Worm (Caenorhabditis elegans) whole organism, L1 larva: ENCODE data around the gene pdl-1.
A peak's percentile ranks its signal among the peaks of the same experiment; 100 is the strongest.

ENCODE experiments used
- C04F5.9 ChIP-seq: sonication (generic microtip); optimal IDR thresholded peaks from 2 replicates; lab custom pipeline; 2016; ENCODE audit warnings: missing genetic modification characterization, missing compliant biosample characterization
- aha-1 ChIP-seq: fragments of 150-350 bp; optimal IDR thresholded peaks from 2 replicates; lab custom pipeline; 2014; ENCODE audit warnings: missing biosample characterization, missing genetic modification characterization
- alr-1 ChIP-seq: fragments of 200-800 bp; sonication (Bioruptor generic); optimal IDR thresholded peaks from 2 replicates; lab custom pipeline; 2018; ENCODE audit warnings: borderline replicate concordance, mild to moderate bottlenecking, missing genetic modification characterization, missing compliant biosample characterization
- aly-2 ChIP-seq: fragments of 150-350 bp; optimal IDR thresholded peaks from 2 replicates; lab custom pipeline; 2014; ENCODE audit warnings: missing biosample characterization, missing genetic modification characterization
- blmp-1 ChIP-seq: fragments of 150-350 bp; optimal IDR thresholded peaks from 2 replicates; lab custom pipeline; 2014; ENCODE audit warnings: missing biosample characterization, missing genetic modification characterization
- ceh-8 ChIP-seq: fragments of 200-800 bp; sonication (Bioruptor generic); optimal IDR thresholded peaks from 2 replicates; lab custom pipeline; 2018; ENCODE audit warnings: mild to moderate bottlenecking, missing genetic modification characterization, moderate library complexity, missing compliant biosample characterization
- ceh-82 ChIP-seq, 3 experiments: fragments of 150-350 bp in 1 of 3; sonication (generic microtip) in 2 of 3; optimal IDR thresholded peaks; 2 replicates each; lab custom pipeline; 2014 to 2017; ENCODE audit warnings: missing biosample characterization in 3 of 3, missing genetic modification characterization in 3 of 3
- ceh-88 ChIP-seq: fragments of 200-800 bp; sonication (Bioruptor generic); IDR thresholded peaks from 2 replicates; pipeline ENCODE4 v1.3.6; 2022; ENCODE audit warnings: missing genetic modification characterization, missing compliant biosample characterization
- ceh-90 ChIP-seq: sonication (generic microtip); optimal IDR thresholded peaks from 2 replicates; lab custom pipeline; 2016; ENCODE audit warnings: missing genetic modification characterization, missing compliant biosample characterization
- dpl-1 ChIP-seq, 3 experiments: fragments of 150-350 bp in 2 of 3; sonication (generic microtip) in 1 of 3; optimal IDR thresholded peaks; 2 replicates each; lab custom pipeline; 2014 to 2017; ENCODE audit warnings: missing biosample characterization in 3 of 3, missing genetic modification characterization in 3 of 3, missing genetic modification reagents in 3 of 3
- efl-1 ChIP-seq, 4 experiments: fragments of 150-350 bp; optimal IDR thresholded peaks in 3 of 4; peaks in 1 of 4; 1 replicate in 1 of 4; 2 replicates in 3 of 4; lab custom pipeline; 2014; ENCODE audit warnings: missing biosample characterization in 2 of 4, missing genetic modification characterization in 2 of 4, missing genetic modification reagents in 2 of 4
- egl-13 ChIP-seq: sonication (generic microtip); optimal IDR thresholded peaks from 2 replicates; lab custom pipeline; 2016; ENCODE audit warnings: missing genotype, missing genetic modification reagents, missing genetic modification characterization, missing compliant biosample characterization
- elt-3 ChIP-seq, 6 experiments: fragments of 150-350 bp in 1 of 6; sonication (generic microtip); optimal IDR thresholded peaks; 2 replicates each; lab custom pipeline; 2017 to 2018; ENCODE audit warnings: missing biosample characterization in 6 of 6, missing genetic modification characterization in 6 of 6, inconsistent platforms in 1 of 6
- ets-5 ChIP-seq: fragments of 200-800 bp; sonication (Bioruptor generic); IDR thresholded peaks from 2 replicates; pipeline ENCODE4 v1.3.6; 2022; ENCODE audit warnings: missing genetic modification characterization, missing compliant biosample characterization
- fkh-10 ChIP-seq: sonication (generic microtip); optimal IDR thresholded peaks from 2 replicates; lab custom pipeline; 2017; ENCODE audit warnings: missing biosample characterization, missing genetic modification reagents, missing genetic modification characterization
- fkh-8 ChIP-seq: sonication (generic microtip); optimal IDR thresholded peaks from 2 replicates; lab custom pipeline; 2016; ENCODE audit warnings: mild to moderate bottlenecking, missing genetic modification characterization, missing compliant biosample characterization
- fos-1 ChIP-seq: fragments of 150-350 bp; optimal IDR thresholded peaks from 2 replicates; lab custom pipeline; 2014; ENCODE audit warnings: missing biosample characterization, missing genetic modification characterization
- grh-1 ChIP-seq: fragments of 200-800 bp; sonication (Bioruptor generic); IDR thresholded peaks from 2 replicates; pipeline ENCODE4 v1.3.6; 2022; ENCODE audit warnings: missing genetic modification reagents, missing genetic modification characterization, missing compliant biosample characterization
- jun-1 ChIP-seq: fragments of 150-350 bp; optimal IDR thresholded peaks from 2 replicates; lab custom pipeline; 2014; ENCODE audit warnings: missing biosample characterization, missing genetic modification reagents, missing genetic modification characterization
- lin-15B ChIP-seq: fragments of 150-350 bp; sonication (generic microtip); optimal IDR thresholded peaks from 3 replicates; lab custom pipeline; 2014; ENCODE audit warnings: missing biosample characterization, missing genetic modification characterization
- lin-39 ChIP-seq: fragments of 150-350 bp; optimal IDR thresholded peaks from 2 replicates; lab custom pipeline; 2014; ENCODE audit warnings: missing biosample characterization, missing genetic modification reagents, missing genetic modification characterization
- lir-3 ChIP-seq: sonication (generic microtip); optimal IDR thresholded peaks from 2 replicates; lab custom pipeline; 2016; ENCODE audit warnings: mild to moderate bottlenecking, missing genetic modification characterization, moderate library complexity, missing compliant biosample characterization; ENCODE audit not compliant: poor library complexity
- mdl-1 ChIP-seq, 2 experiments: fragments of 150-350 bp; optimal IDR thresholded peaks; 2 replicates each; lab custom pipeline; 2014 to 2017; ENCODE audit warnings: missing biosample characterization in 2 of 2, missing genetic modification characterization in 2 of 2, inconsistent platforms in 1 of 2
- mef-2 ChIP-seq: fragments of 150-350 bp; optimal IDR thresholded peaks from 2 replicates; lab custom pipeline; 2014; ENCODE audit warnings: missing biosample characterization, missing genetic modification characterization
- mep-1 ChIP-seq: fragments of 150-350 bp; optimal IDR thresholded peaks from 2 replicates; lab custom pipeline; 2014; ENCODE audit warnings: missing biosample characterization, missing genetic modification characterization
- nhr-11 ChIP-seq: fragments of 150-350 bp; optimal IDR thresholded peaks from 2 replicates; lab custom pipeline; 2014; ENCODE audit warnings: missing biosample characterization, missing genetic modification characterization
- nhr-12 ChIP-seq: sonication (generic microtip); optimal IDR thresholded peaks from 2 replicates; lab custom pipeline; 2017; ENCODE audit warnings: missing biosample characterization, missing genetic modification characterization
- nhr-20 ChIP-seq: sonication (generic microtip); optimal IDR thresholded peaks from 2 replicates; lab custom pipeline; 2016; ENCODE audit warnings: mild to moderate bottlenecking, missing genetic modification characterization, missing compliant biosample characterization
- nhr-28 ChIP-seq: fragments of 150-350 bp; optimal IDR thresholded peaks from 2 replicates; lab custom pipeline; 2014; ENCODE audit warnings: missing biosample characterization, missing genetic modification characterization
- nhr-47 ChIP-seq: sonication (generic microtip); optimal IDR thresholded peaks from 2 replicates; lab custom pipeline; 2016; ENCODE audit warnings: mild to moderate bottlenecking, missing genetic modification characterization, moderate library complexity, missing compliant biosample characterization
- nhr-71 ChIP-seq: sonication (generic microtip); optimal IDR thresholded peaks from 2 replicates; lab custom pipeline; 2016; ENCODE audit warnings: mild to moderate bottlenecking, missing genetic modification characterization, moderate library complexity, missing compliant biosample characterization
- nhr-76 ChIP-seq: sonication (generic microtip); optimal IDR thresholded peaks from 2 replicates; lab custom pipeline; 2017; ENCODE audit warnings: missing biosample characterization, missing genetic modification characterization
- nhr-77 ChIP-seq: fragments of 150-350 bp; optimal IDR thresholded peaks from 2 replicates; lab custom pipeline; 2014; ENCODE audit warnings: missing biosample characterization, missing genetic modification characterization
- nhr-90 ChIP-seq: sonication (generic microtip); optimal IDR thresholded peaks from 2 replicates; lab custom pipeline; 2016; ENCODE audit warnings: mild to moderate bottlenecking, missing genetic modification characterization, missing compliant biosample characterization; ENCODE audit not compliant: poor library complexity
- rnt-1 ChIP-seq: sonication (generic microtip); optimal IDR thresholded peaks from 2 replicates; lab custom pipeline; 2016; ENCODE audit warnings: mild to moderate bottlenecking, missing genetic modification characterization, moderate library complexity, missing compliant biosample characterization
- snpc-4 ChIP-seq: fragments of 150-350 bp; optimal IDR thresholded peaks from 2 replicates; lab custom pipeline; 2014; ENCODE audit warnings: missing biosample characterization, missing genetic modification characterization
- snu-23 ChIP-seq: sonication (generic microtip); optimal IDR thresholded peaks from 2 replicates; lab custom pipeline; 2016; ENCODE audit warnings: missing genetic modification characterization, missing compliant biosample characterization
- tbx-2 ChIP-seq: sonication (generic microtip); optimal IDR thresholded peaks from 2 replicates; lab custom pipeline; 2016; ENCODE audit warnings: missing genetic modification characterization, missing compliant biosample characterization
- tlp-1 ChIP-seq: fragments of 150-350 bp; optimal IDR thresholded peaks from 2 replicates; lab custom pipeline; 2014; ENCODE audit warnings: missing biosample characterization, missing genetic modification characterization
- unc-30 ChIP-seq: sonication (generic microtip); optimal IDR thresholded peaks from 2 replicates; lab custom pipeline; 2017; ENCODE audit warnings: missing biosample characterization, missing genetic modification characterization
- unc-62 ChIP-seq: fragments of 150-350 bp; optimal IDR thresholded peaks from 2 replicates; lab custom pipeline; 2014; ENCODE audit warnings: missing biosample characterization, missing genetic modification reagents, missing genetic modification characterization
- xbp-1 ChIP-seq: sonication (generic microtip); optimal IDR thresholded peaks from 2 replicates; lab custom pipeline; 2016; ENCODE audit warnings: missing genetic modification characterization, missing compliant biosample characterization
- zip-4 ChIP-seq: fragments of 200-800 bp; sonication (Bioruptor generic); optimal IDR thresholded peaks from 2 replicates; lab custom pipeline; 2018; ENCODE audit warnings: mild to moderate bottlenecking, missing genetic modification characterization, moderate library complexity, missing compliant biosample characterization
- ztf-11 ChIP-seq, 2 experiments: sonication (generic microtip); optimal IDR thresholded peaks; 2 replicates each; lab custom pipeline; 2016 to 2017; ENCODE audit warnings: missing genetic modification characterization in 2 of 2, missing biosample characterization in 1 of 2, missing compliant biosample characterization in 1 of 2

Gene pdl-1

ce11 chrII:7171305-7171998 is 12.1 kb upstream of the pdl-1 start, which contains the start of gene dyf-13:
TSS of gene dyf-13 (minus strand) at chrII:7171355.
- TF ChIP-seq unc-30 (tag; lab: Kevin White, UChicago) (no peak), nhr-77 (tag; lab: Kevin White, UChicago) (no peak), tlp-1 (tag; lab: Kevin White, UChicago) (no peak), nhr-76 (tag; lab: Kevin White, UChicago) (no peak), ztf-11 (tag; optimal IDR thresholded peaks at IDR 0.05; lab: Kevin White, UChicago) (no peak), aha-1 (tag; lab: Kevin White, UChicago) (no peak), mep-1 (tag; lab: Kevin White, UChicago) (no peak), nhr-12 (tag; lab: Kevin White, UChicago) (no peak), mdl-1 (tag; optimal IDR thresholded peaks at IDR 0.05; lab: Kevin White, UChicago) (no peak), zip-4 (GFP tag; lab: Kevin White, UChicago) (no peak), C04F5.9 (tag; lab: Kevin White, UChicago) (no peak), nhr-28 (tag; lab: Kevin White, UChicago) (no peak), elt-3 (tag; optimal IDR thresholded peaks at IDR 0.05; lab: Kevin White, UChicago) (no peak), lir-3 (tag; lab: Kevin White, UChicago) (no peak), dpl-1 (GFP tag; optimal IDR thresholded peaks at IDR 0.05; lab: Kevin White, UChicago) (no peak), fos-1 (tag; lab: Kevin White, UChicago) (no peak), snu-23 (GFP tag; lab: Kevin White, UChicago) (no peak), snpc-4 (tag; lab: Kevin White, UChicago) (no peak)

ce11 chrII:7174843-7175242 is 8.8 kb upstream of the pdl-1 start, which contains the start of gene glc-4:
TSS of gene glc-4 (minus strand) at chrII:7174943.
- TF ChIP-seq fkh-8 = no peak
- TF ChIP-seq efl-1 (optimal IDR thresholded peaks at IDR 0.05; lab: Kevin White, UChicago) = no peak
- peak in 1 of 2 experiments; percentile 28 for TF ChIP-seq efl-1 (GFP tag; optimal IDR thresholded peaks at IDR 0.05 in 1 of 2; lab: Kevin White, UChicago)

ce11 chrII:7176108-7176507 is 7.5 kb upstream of the pdl-1 start:
- TF ChIP-seq aly-2 (tag; lab: Kevin White, UChicago) (no peak), jun-1 (tag; lab: Kevin White, UChicago) (no peak), fkh-10 (GFP tag; lab: Kevin White, UChicago) (peak; percentile 59), ceh-82 (tag; optimal IDR thresholded peaks at IDR 0.05; lab: Kevin White, UChicago) (no peak), ceh-8 (GFP tag; lab: Kevin White, UChicago) (peak; percentile 58), blmp-1 (tag; lab: Kevin White, UChicago) (no peak), nhr-47 (peak; percentile 11)

ce11 chrII:7182630-7183029 is 971 bp upstream of the pdl-1 start:
- TF ChIP-seq nhr-11 (no peak), alr-1 (no peak), nhr-20 (no peak), grh-1 (GFP tag; lab: Robert Waterston, UW) (no peak), nhr-90 (tag; lab: Kevin White, UChicago) (no peak), nhr-71 (peak; percentile 41), nhr-28 (tag; lab: Kevin White, UChicago) (no peak), efl-1 (optimal IDR thresholded peaks at IDR 0.05; lab: Kevin White, UChicago) (peak in 1 of 2 experiments; percentile 6), efl-1 (GFP tag; optimal IDR thresholded peaks at IDR 0.05 in 1 of 2; lab: Kevin White, UChicago) (peak in 1 of 2 experiments; percentile 74), fkh-10 (GFP tag; lab: Kevin White, UChicago) (peak; percentile 71), ceh-82 (tag; optimal IDR thresholded peaks at IDR 0.05; lab: Kevin White, UChicago) (peak in 1 of 3 experiments; percentile 37), ceh-88 (GFP tag; lab: Robert Waterston, UW) (no peak), aly-2 (tag; lab: Kevin White, UChicago) (no peak), nhr-47 (peak; percentile 41), tbx-2 (tag; lab: Kevin White, UChicago) (no peak), unc-62 (no peak), mef-2 (tag; lab: Kevin White, UChicago) (no peak), ets-5 (GFP tag; lab: Robert Waterston, UW) (no peak), xbp-1 (tag; lab: Kevin White, UChicago) (peak; percentile 10), ceh-90 (tag; lab: Kevin White, UChicago) (no peak), mep-1 (tag; lab: Kevin White, UChicago) (peak; percentile 35), lin-39 (tag; lab: Kevin White, UChicago) (no peak), egl-13 (tag; lab: Kevin White, UChicago) (peak; percentile 37), rnt-1 (tag; lab: Kevin White, UChicago) (no peak), nhr-77 (tag; lab: Kevin White, UChicago) (no peak), nhr-76 (tag; lab: Kevin White, UChicago) (no peak), lin-15B (tag; lab: Kevin White, UChicago) (no peak), elt-3 (tag; optimal IDR thresholded peaks at IDR 0.05; lab: Kevin White, UChicago) (no peak)
